Fruit fly (Drosophila melanogaster) whole organism, embryonic: Measurements from ENCODE around the gene Bx.

ENCODE experiments used
- Aef1 ChIP-seq: fragments of 200-800 bp; sonication (Bioruptor generic); IDR thresholded peaks from 3 replicates; pipeline ENCODE4 v1.3.6; 2022; ENCODE audit warnings: missing biosample characterization, missing genetic modification characterization
- Bgb ChIP-seq: fragments of 200-800 bp; sonication (Bioruptor generic); IDR thresholded peaks from 2 replicates; pipeline ENCODE4 v1.3.6; 2022; ENCODE audit warnings: missing biosample characterization, missing genetic modification characterization; ENCODE audit not compliant: partially characterized antibody
- Bteb2 ChIP-seq: fragments of 200-800 bp; sonication (Bioruptor generic); optimal IDR thresholded peaks from 2 replicates; lab custom pipeline; 2016; ENCODE audit warnings: missing biosample characterization, missing genetic modification characterization
- CG10543 ChIP-seq: fragments of 200-800 bp; sonication (Bioruptor generic); optimal IDR thresholded peaks from 3 replicates; lab custom pipeline; 2017; ENCODE audit warnings: missing biosample characterization, mild to moderate bottlenecking, missing genetic modification characterization, moderate library complexity
- CG10979 ChIP-seq: fragments of 200-800 bp; sonication (Bioruptor generic); optimal IDR thresholded peaks from 2 replicates; lab custom pipeline; 2018; ENCODE audit warnings: missing biosample characterization, mild to moderate bottlenecking, missing genetic modification characterization, moderate library complexity
- CG11560 ChIP-seq: fragments of 200-800 bp; sonication (Bioruptor generic); IDR thresholded peaks from 3 replicates; pipeline ENCODE4 v1.3.6; 2022; ENCODE audit warnings: missing biosample characterization, missing genetic modification characterization
- CG13123 ChIP-seq: fragments of 200-800 bp; sonication (Bioruptor generic); optimal IDR thresholded peaks from 2 replicates; lab custom pipeline; 2016; ENCODE audit warnings: missing biosample characterization, missing genetic modification characterization
- CG1647 ChIP-seq: fragments of 200-800 bp; sonication (Bioruptor generic); optimal IDR thresholded peaks from 3 replicates; lab custom pipeline; 2016; ENCODE audit warnings: missing biosample characterization, missing genetic modification characterization
- CG17912 ChIP-seq: fragments of 200-800 bp; sonication (Bioruptor generic); optimal IDR thresholded peaks from 2 replicates; lab custom pipeline; 2018; ENCODE audit warnings: missing biosample characterization, mild to moderate bottlenecking, missing genetic modification characterization
- CG34376 ChIP-seq: fragments of 200-800 bp; sonication (Bioruptor generic); optimal IDR thresholded peaks from 2 replicates; lab custom pipeline; 2018; ENCODE audit warnings: missing biosample characterization, mild to moderate bottlenecking, missing genetic modification characterization
- CG42726 ChIP-seq: fragments of 200-800 bp; sonication (Bioruptor generic); IDR thresholded peaks from 2 replicates; pipeline ENCODE4 v1.3.6; 2022; ENCODE audit warnings: missing biosample characterization, missing genetic modification characterization; ENCODE audit not compliant: partially characterized antibody
- CG4360 ChIP-seq: fragments of 200-800 bp; sonication (Bioruptor generic); IDR thresholded peaks from 2 replicates; pipeline ENCODE4 v1.3.6; 2022; ENCODE audit warnings: missing biosample characterization, missing genetic modification characterization
- CG4820 ChIP-seq: fragments of 200-800 bp; sonication (Bioruptor generic); optimal IDR thresholded peaks from 3 replicates; lab custom pipeline; 2016; ENCODE audit warnings: missing biosample characterization, missing genetic modification characterization
- CG7271 ChIP-seq: fragments of 200-800 bp; sonication (Bioruptor generic); optimal IDR thresholded peaks from 2 replicates; lab custom pipeline; 2018; ENCODE audit warnings: missing biosample characterization, mild to moderate bottlenecking, missing genetic modification characterization, moderate library complexity
- CG8281 ChIP-seq: fragments of 200-800 bp; sonication (Bioruptor generic); optimal IDR thresholded peaks from 2 replicates; lab custom pipeline; 2018; ENCODE audit warnings: missing biosample characterization, mild to moderate bottlenecking, missing genetic modification characterization, moderate library complexity
- CG8944 ChIP-seq: fragments of 200-800 bp; sonication (Bioruptor generic); optimal IDR thresholded peaks from 3 replicates; lab custom pipeline; 2016; ENCODE audit warnings: missing biosample characterization, missing genetic modification characterization
- CG9876 ChIP-seq: fragments of 200-800 bp; sonication (Bioruptor generic); optimal IDR thresholded peaks from 2 replicates; lab custom pipeline; 2016; ENCODE audit warnings: missing biosample characterization, missing genetic modification characterization
- CG9932 ChIP-seq: fragments of 200-800 bp; sonication (Bioruptor generic); IDR thresholded peaks from 2 replicates; pipeline ENCODE4 v1.3.6; 2022; ENCODE audit warnings: missing biosample characterization, missing genetic modification characterization
- D ChIP-seq, 2 experiments: fragments of 200-800 bp in 1 of 2; fragments of >200 bp in 1 of 2; sonication (Bioruptor generic) in 1 of 2; optimal IDR thresholded peaks; 2 replicates in 1 of 2; 3 replicates in 1 of 2; lab custom pipeline; 2017; ENCODE audit warnings: mild to moderate bottlenecking in 1 of 2, missing biosample characterization in 1 of 2, missing genetic modification characterization in 1 of 2, missing genetic modification reagents in 1 of 2
- Dbx ChIP-seq: fragments of 200-800 bp; sonication (Bioruptor generic); IDR thresholded peaks from 3 replicates; pipeline ENCODE4 v1.3.6; 2022; ENCODE audit warnings: missing biosample characterization, missing genetic modification characterization
- Deaf1 ChIP-seq: fragments of 200-800 bp; optimal IDR thresholded peaks from 3 replicates; lab custom pipeline; 2019; ENCODE audit warnings: missing biosample characterization, mild to moderate bottlenecking, missing genetic modification characterization, moderate library complexity
- Ets65A ChIP-seq: fragments of 200-800 bp; sonication (Bioruptor generic); peaks from one replicate; lab custom pipeline; 2016; ENCODE audit warnings: missing biosample characterization, missing genetic modification characterization
- Gsc ChIP-seq: fragments of 200-800 bp; sonication (Bioruptor generic); IDR thresholded peaks from 2 replicates; pipeline ENCODE4 v1.3.6; 2022; ENCODE audit warnings: missing biosample characterization, missing genetic modification characterization
- HmgD ChIP-seq: fragments of 200-800 bp; sonication (Bioruptor generic); optimal IDR thresholded peaks from 3 replicates; lab custom pipeline; 2016; ENCODE audit warnings: missing biosample characterization, missing genetic modification characterization
- Hr78 ChIP-seq, 2 experiments: fragments of 200-800 bp in 1 of 2; fragments of >200 bp in 1 of 2; sonication (Bioruptor generic) in 1 of 2; optimal IDR thresholded peaks; 2 replicates each; lab custom pipeline; 2017 to 2019; ENCODE audit warnings: missing biosample characterization in 2 of 2, missing genetic modification characterization in 2 of 2, mild to moderate bottlenecking in 1 of 2, moderate library complexity in 1 of 2
- NK7.1 ChIP-seq: fragments of 200-800 bp; sonication (Bioruptor generic); optimal IDR thresholded peaks from 3 replicates; lab custom pipeline; 2016; ENCODE audit warnings: missing biosample characterization, missing genetic modification characterization
- Neu2 ChIP-seq: fragments of 200-800 bp; sonication (Bioruptor generic); optimal IDR thresholded peaks from 3 replicates; lab custom pipeline; 2016; ENCODE audit warnings: missing biosample characterization, missing genetic modification characterization, borderline replicate concordance
- Vsx1 ChIP-seq: fragments of 200-800 bp; sonication (Bioruptor generic); optimal IDR thresholded peaks from 2 replicates; lab custom pipeline; 2017; ENCODE audit warnings: missing biosample characterization, mild to moderate bottlenecking, missing genetic modification characterization, missing genetic modification reagents
- YL-1 ChIP-seq: fragments of 200-800 bp; sonication (Bioruptor generic); optimal IDR thresholded peaks from 3 replicates; lab custom pipeline; 2017; ENCODE audit warnings: missing biosample characterization, mild to moderate bottlenecking, missing genetic modification characterization
- chif ChIP-seq, 2 experiments: fragments of 200-800 bp; sonication (Bioruptor generic); optimal IDR thresholded peaks; 3 replicates each; lab custom pipeline; 2016; ENCODE audit warnings: missing biosample characterization in 2 of 2, missing genetic modification characterization in 2 of 2
- crp ChIP-seq, 2 experiments: fragments of 200-800 bp; sonication (Bioruptor generic); optimal IDR thresholded peaks; 2 replicates in 1 of 2; 3 replicates in 1 of 2; lab custom pipeline; 2017; ENCODE audit warnings: missing biosample characterization in 2 of 2, missing genetic modification characterization in 2 of 2, mild to moderate bottlenecking in 1 of 2, moderate library complexity in 1 of 2
- eve ChIP-seq, 2 experiments: fragments of >200 bp; optimal IDR thresholded peaks; 2 replicates each; lab custom pipeline; 2017; ENCODE audit warnings: missing biosample characterization in 2 of 2, missing genetic modification characterization in 2 of 2
- hbn ChIP-seq: fragments of 200-800 bp; sonication (Bioruptor generic); IDR thresholded peaks from 2 replicates; pipeline ENCODE4 v1.3.6; 2022; ENCODE audit warnings: missing biosample characterization, missing genetic modification characterization; ENCODE audit not compliant: partially characterized antibody
- kah ChIP-seq: fragments of 200-800 bp; sonication (Bioruptor generic); optimal IDR thresholded peaks from 2 replicates; lab custom pipeline; 2018; ENCODE audit warnings: missing biosample characterization, mild to moderate bottlenecking, missing genetic modification characterization
- knrl ChIP-seq: fragments of 200-800 bp; sonication (Bioruptor generic); IDR thresholded peaks from 3 replicates; pipeline ENCODE4 v1.3.6; 2022; ENCODE audit warnings: missing biosample characterization, missing genetic modification characterization; ENCODE audit not compliant: partially characterized antibody
- luna ChIP-seq: fragments of 200-800 bp; sonication (Bioruptor generic); optimal IDR thresholded peaks from 2 replicates; lab custom pipeline; 2016; ENCODE audit warnings: missing biosample characterization, missing genetic modification characterization
- nom ChIP-seq: fragments of 200-800 bp; sonication (Bioruptor generic); optimal IDR thresholded peaks from 2 replicates; lab custom pipeline; 2017; ENCODE audit warnings: missing biosample characterization, missing genetic modification characterization, mild to moderate bottlenecking, moderate library complexity, missing genetic modification reagents
- peb ChIP-seq: fragments of 200-800 bp; sonication (Bioruptor generic); IDR thresholded peaks from 2 replicates; pipeline ENCODE4 v1.3.6; 2022; ENCODE audit warnings: missing biosample characterization, missing genetic modification characterization
- pfk ChIP-seq: fragments of 200-800 bp; sonication (Bioruptor generic); optimal IDR thresholded peaks from 2 replicates; lab custom pipeline; 2018; ENCODE audit warnings: missing biosample characterization, mild to moderate bottlenecking, missing genetic modification characterization, moderate library complexity
- pita ChIP-seq: fragments of 200-800 bp; sonication (Bioruptor generic); optimal IDR thresholded peaks from 2 replicates; lab custom pipeline; 2017; ENCODE audit warnings: missing biosample characterization, mild to moderate bottlenecking, missing genetic modification characterization
- rib ChIP-seq: fragments of 200-800 bp; sonication (Bioruptor generic); IDR thresholded peaks from 2 replicates; pipeline ENCODE4 v1.3.6; 2022; ENCODE audit warnings: missing biosample characterization, missing genetic modification characterization
- row ChIP-seq: fragments of 200-800 bp; sonication (Bioruptor generic); IDR thresholded peaks from 3 replicates; pipeline ENCODE4 v1.3.6; 2022; ENCODE audit warnings: missing biosample characterization, missing genetic modification characterization
- sens ChIP-seq: fragments of 200-800 bp; sonication (Bioruptor generic); peaks from one replicate; lab custom pipeline; 2016; ENCODE audit warnings: missing biosample characterization, missing genetic modification characterization
- ssp ChIP-seq: fragments of 200-800 bp; sonication (Bioruptor generic); IDR thresholded peaks from 2 replicates; pipeline ENCODE4 v1.3.6; 2022; ENCODE audit warnings: missing biosample characterization, missing genetic modification characterization
- tup ChIP-seq: fragments of 200-800 bp; sonication (Bioruptor generic); optimal IDR thresholded peaks from 2 replicates; lab custom pipeline; 2016; ENCODE audit warnings: missing biosample characterization, mild to moderate bottlenecking, missing genetic modification characterization, moderate library complexity
- vnd ChIP-seq: fragments of 200-800 bp; sonication (Bioruptor generic); IDR thresholded peaks from 3 replicates; pipeline ENCODE4 v1.3.6; 2022; ENCODE audit warnings: missing biosample characterization, missing genetic modification characterization; ENCODE audit not compliant: partially characterized antibody
- vvl ChIP-seq: fragments of 200-800 bp; sonication (Bioruptor generic); IDR thresholded peaks from 2 replicates; pipeline ENCODE4 v1.3.6; 2022; ENCODE audit warnings: missing biosample characterization, missing genetic modification characterization
- zf30C ChIP-seq: fragments of 200-800 bp; sonication (Bioruptor generic); optimal IDR thresholded peaks from 3 replicates; lab custom pipeline; 2018; ENCODE audit warnings: missing biosample characterization, mild to moderate bottlenecking, missing genetic modification characterization
- zfh2 ChIP-seq: fragments of 200-800 bp; sonication (Bioruptor generic); optimal IDR thresholded peaks from 2 replicates; lab custom pipeline; 2016; ENCODE audit warnings: missing biosample characterization, missing genetic modification characterization

Gene Bx

DNA sequence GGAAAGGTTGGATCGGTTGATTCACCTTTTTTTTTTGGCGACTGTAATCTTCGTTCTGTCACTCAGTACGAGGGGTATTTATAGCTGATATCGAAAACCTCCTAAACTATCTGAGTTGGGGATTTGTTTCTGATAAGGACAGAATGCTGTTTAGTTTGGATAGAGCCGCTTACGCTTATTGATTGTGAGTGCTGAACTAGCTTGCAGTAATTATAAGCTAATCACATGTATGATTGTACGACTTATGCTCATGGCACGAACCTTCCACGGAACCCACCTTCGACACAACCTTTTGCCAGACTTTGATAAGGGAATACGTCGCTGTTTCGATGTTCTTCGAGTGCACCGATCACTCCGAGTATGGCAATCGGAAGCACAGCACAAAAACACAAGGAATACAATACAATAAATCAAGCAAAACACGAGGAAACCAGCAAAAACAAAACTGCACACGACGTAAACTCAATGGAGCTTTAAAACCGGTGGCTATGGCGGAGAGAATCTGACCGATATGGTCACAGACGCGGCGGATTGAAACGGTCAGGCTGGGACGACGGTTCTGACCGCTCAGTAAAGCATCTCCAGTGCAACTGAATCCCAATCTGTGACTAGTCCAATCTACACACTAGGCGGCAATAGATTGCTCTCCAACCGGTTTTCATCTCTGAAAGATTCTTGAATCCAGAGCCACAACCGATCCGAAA, 28.7 kb upstream of the Bx start, which contains the start of gene psh:
psh (minus strand) TSS at position 566 of the 704 bp plus-strand sequence.
- TF ChIP-seq tup (GFP tag; lab: Kevin White, UChicago): no peak
- TF ChIP-seq Vsx1 (GFP tag; lab: Kevin White, UChicago): peak; percentile 4
- TF ChIP-seq CG9932 (GFP tag; lab: Robert Waterston, UW): no peak
- TF ChIP-seq CG8281: no peak
- no peak for TF ChIP-seq NK7.1 (GFP tag; lab: Kevin White, UChicago)
- TF ChIP-seq CG1647 (GFP tag; lab: Kevin White, UChicago): no peak
- no peak for TF ChIP-seq pita (GFP tag; lab: Kevin White, UChicago)
- peak; percentile 39 for TF ChIP-seq nom (GFP tag; lab: Kevin White, UChicago)
- TF ChIP-seq zf30C: no peak
- TF ChIP-seq CG10979: no peak
- TF ChIP-seq knrl (GFP tag; lab: Robert Waterston, UW): no peak
- TF ChIP-seq Neu2 (GFP tag; lab: Kevin White, UChicago): no peak
- TF ChIP-seq Hr78 (GFP tag; optimal IDR thresholded peaks at IDR 0.05; lab: Kevin White, UChicago): peak in 1 of 2 experiments; percentile 66
- TF ChIP-seq CG4360 (GFP tag; lab: Robert Waterston, UW): no peak
- TF ChIP-seq vvl (GFP tag; lab: Robert Waterston, UW): no peak
- TF ChIP-seq Ets65A (GFP tag; lab: Kevin White, UChicago): peak; percentile 17
- TF ChIP-seq hbn: no peak
- no peak for TF ChIP-seq Dbx (GFP tag; lab: Robert Waterston, UW)
- TF ChIP-seq D (optimal IDR thresholded peaks at IDR 0.05; lab: Kevin White, UChicago): no peak
- TF ChIP-seq D (GFP tag; optimal IDR thresholded peaks at IDR 0.05; lab: Kevin White, UChicago): no peak
- TF ChIP-seq peb (GFP tag; lab: Robert Waterston, UW): no peak
- no peak for TF ChIP-seq kah (GFP tag; lab: Kevin White, UChicago)
- no peak for TF ChIP-seq CG10543 (GFP tag; lab: Kevin White, UChicago)
- TF ChIP-seq HmgD (GFP tag; lab: Kevin White, UChicago): no peak
- 0 out of 3 replicates have a peak, but pooled peaks have one; percentile 7 for TF ChIP-seq row (GFP tag; lab: Robert Waterston, UW)
- peak; percentile 13 for TF ChIP-seq Deaf1 (tag; lab: Kevin White, UChicago)
- no peak for TF ChIP-seq vnd
- no peak for TF ChIP-seq chif (GFP tag; optimal IDR thresholded peaks at IDR 0.05; lab: Kevin White, UChicago)
- TF ChIP-seq zfh2: no peak
- no peak for TF ChIP-seq CG7271 (tag; lab: Kevin White, UChicago)
- TF ChIP-seq Aef1 (GFP tag; lab: Robert Waterston, UW): no peak
- no peak for TF ChIP-seq CG11560
- TF ChIP-seq CG17912 (GFP tag; lab: Kevin White, UChicago): no peak
- TF ChIP-seq Bteb2: no peak
- no peak for TF ChIP-seq pfk (GFP tag; lab: Kevin White, UChicago)
- TF ChIP-seq CG34376 (GFP tag; lab: Kevin White, UChicago): peak; percentile 3
- no peak for TF ChIP-seq CG42726 (GFP tag; lab: Robert Waterston, UW)
- TF ChIP-seq CG4820: no peak
- no peak for TF ChIP-seq ssp (GFP tag; lab: Robert Waterston, UW)
- no peak for TF ChIP-seq crp (GFP tag; optimal IDR thresholded peaks at IDR 0.05; lab: Kevin White, UChicago)
- TF ChIP-seq Gsc (GFP tag; lab: Robert Waterston, UW): no peak
- TF ChIP-seq luna (GFP tag; lab: Kevin White, UChicago): no peak
- no peak for TF ChIP-seq CG9876 (GFP tag; lab: Kevin White, UChicago)
- no peak for TF ChIP-seq YL-1 (GFP tag; lab: Kevin White, UChicago)
- TF ChIP-seq sens: no peak
- no peak for TF ChIP-seq Bgb (GFP tag; lab: Robert Waterston, UW)
- TF ChIP-seq eve (GFP tag; optimal IDR thresholded peaks at IDR 0.05; lab: Kevin White, UChicago): no peak
- no peak for TF ChIP-seq CG13123 (GFP tag; lab: Kevin White, UChicago)
- no peak for TF ChIP-seq CG8944 (GFP tag; lab: Kevin White, UChicago)
- no peak for TF ChIP-seq rib
